Worm (Caenorhabditis elegans): ENCODE measurements around the gene C25G6.1.
A peak's percentile ranks its signal among the peaks of the same experiment; 100 is the strongest.

C25G6.1 gene

ce11 chrX:1309446-1309845 is 38.7 kb downstream of the C25G6.1 start:
- TF ChIP-seq ztf-4 (tag; optimal IDR thresholded peaks at IDR 0.05) (no peak), nhr-21 (tag; optimal IDR thresholded peaks at IDR 0.05) (peak; percentile 35), mdl-1 (tag; optimal IDR thresholded peaks at IDR 0.05) (no peak), Y55F3AM.14 (GFP tag; optimal IDR thresholded peaks at IDR 0.05) (no peak), blmp-1 (tag; optimal IDR thresholded peaks at IDR 0.05; ENCODE audit: insufficient read depth) (peak; percentile 83), dmd-4 (tag; optimal IDR thresholded peaks at IDR 0.05) (no peak), fos-1 (tag; optimal IDR thresholded peaks at IDR 0.05) (no peak), nhr-129 (tag; optimal IDR thresholded peaks at IDR 0.05) (no peak)

DNA sequence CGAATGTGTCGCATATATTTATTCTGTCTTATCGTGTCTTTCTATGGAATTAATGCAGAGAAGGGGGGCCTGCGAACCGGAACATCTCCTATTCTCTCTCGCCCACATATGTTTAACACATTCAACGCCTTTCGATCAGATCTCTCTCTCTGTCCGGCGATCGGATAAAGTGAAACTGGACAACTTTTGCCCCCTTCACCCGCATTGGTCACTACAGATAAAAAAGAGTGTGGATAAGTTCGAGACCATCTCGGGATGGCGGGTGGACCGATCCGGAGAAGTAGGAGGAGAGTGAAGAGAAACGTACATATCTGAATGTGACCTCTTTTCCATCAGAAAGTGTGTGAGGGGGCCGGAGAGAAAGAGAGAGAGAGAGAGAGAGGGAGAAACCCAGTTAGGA is 40.4 kb downstream of the C25G6.1 start, which contains the start of gene H42K12.3:
Gene H42K12.3 (plus strand): TSS at position 308 of the 400 bp plus-strand sequence.
- TF ChIP-seq ztf-1 (GFP tag; conservative IDR thresholded peaks at IDR 0.05) (no peak), elt-3 (tag; optimal IDR thresholded peaks at IDR 0.05) (no peak), R02D3.7 (tag; optimal IDR thresholded peaks at IDR 0.05) (no peak), nhr-21 (tag; optimal IDR thresholded peaks at IDR 0.05) (no peak), ztf-11 (tag; optimal IDR thresholded peaks at IDR 0.05) (no peak), nhr-25 (tag; optimal IDR thresholded peaks at IDR 0.05) (no peak), ztf-4 (tag; optimal IDR thresholded peaks at IDR 0.05) (no peak), ceh-16 (tag; optimal IDR thresholded peaks at IDR 0.05) (no peak), nhr-10 (tag; optimal IDR thresholded peaks at IDR 0.05) (no peak), F13H6.1 (tag; optimal IDR thresholded peaks at IDR 0.05) (no peak), sma-3 (GFP tag; optimal IDR thresholded peaks at IDR 0.05) (no peak)

- TF ChIP-seq fos-1 (tag; optimal IDR thresholded peaks at IDR 0.05) (peak; percentile 7), lin-13 (GFP tag; optimal IDR thresholded peaks at IDR 0.05) (no peak)
These were observed 40.9 kb downstream of the C25G6.1 start for ce11 chrX:1311577-1311976.

- no peak for TF ChIP-seq lin-39 (tag; optimal IDR thresholded peaks at IDR 0.05)
- peak; percentile 80 for TF ChIP-seq nhr-129 (tag; optimal IDR thresholded peaks at IDR 0.05)
- TF ChIP-seq nhr-12 (tag; optimal IDR thresholded peaks at IDR 0.05) = no peak
- TF ChIP-seq Y55F3AM.14 (GFP tag; optimal IDR thresholded peaks at IDR 0.05) = peak; percentile 55
- no peak for TF ChIP-seq ceh-82 (tag; optimal IDR thresholded peaks at IDR 0.05)
- TF ChIP-seq lin-11 (tag; optimal IDR thresholded peaks at IDR 0.05) = no peak
- TF ChIP-seq peb-1 (tag; optimal IDR thresholded peaks at IDR 0.05) = no peak
- no peak for TF ChIP-seq unc-62 (GFP tag; optimal IDR thresholded peaks at IDR 0.05)
- peak; percentile 3 for TF ChIP-seq zag-1 (tag; optimal IDR thresholded peaks at IDR 0.05)
- TF ChIP-seq nhr-23 (tag; optimal IDR thresholded peaks at IDR 0.05) = no peak
- peak; percentile 17 for TF ChIP-seq gmeb-1 (tag; optimal IDR thresholded peaks at IDR 0.05)
- TF ChIP-seq ztf-1 (GFP tag; conservative IDR thresholded peaks at IDR 0.05) = no peak
- TF ChIP-seq nhr-11 (tag; optimal IDR thresholded peaks at IDR 0.05) = no peak
- TF ChIP-seq lin-13 (GFP tag; optimal IDR thresholded peaks at IDR 0.05) = no peak
- no peak for TF ChIP-seq elt-3 (tag; optimal IDR thresholded peaks at IDR 0.05)
- peak; percentile 51 for TF ChIP-seq crh-2 (tag; optimal IDR thresholded peaks at IDR 0.05)
- no peak for TF ChIP-seq nhr-237 (tag; optimal IDR thresholded peaks at IDR 0.05)
- no peak for TF ChIP-seq unc-39 (tag; optimal IDR thresholded peaks at IDR 0.05)
- TF ChIP-seq dmd-4 (tag; optimal IDR thresholded peaks at IDR 0.05) = no peak
- no peak for TF ChIP-seq ztf-4 (tag; optimal IDR thresholded peaks at IDR 0.05)
- peak; percentile 57 for TF ChIP-seq unc-55 (GFP tag; optimal IDR thresholded peaks at IDR 0.05)
- peak; percentile 38 for TF ChIP-seq nhr-21 (tag; optimal IDR thresholded peaks at IDR 0.05)
- peak in 1 of 2 experiments; percentile 28 for TF ChIP-seq lsy-2 (tag; optimal IDR thresholded peaks at IDR 0.05)
- TF ChIP-seq mdl-1 (tag; optimal IDR thresholded peaks at IDR 0.05) = peak; percentile 44 to 71
- no peak for TF ChIP-seq nhr-6 (tag; optimal IDR thresholded peaks at IDR 0.05)
- TF ChIP-seq ama-1 (optimal IDR thresholded peaks at IDR 0.05) = no peak
- TF ChIP-seq mab-5 (tag; optimal IDR thresholded peaks at IDR 0.05) = no peak
- no peak for TF ChIP-seq nhr-25 (tag; optimal IDR thresholded peaks at IDR 0.05)
- TF ChIP-seq F13H6.1 (tag; optimal IDR thresholded peaks at IDR 0.05) = peak; percentile 88
- TF ChIP-seq blmp-1 (tag; optimal IDR thresholded peaks at IDR 0.05; ENCODE audit: insufficient read depth) = no peak
- TF ChIP-seq fos-1 (tag; optimal IDR thresholded peaks at IDR 0.05) = peak; percentile 27
- TF ChIP-seq ceh-16 (tag; optimal IDR thresholded peaks at IDR 0.05) = peak; percentile 26
- peak; percentile 63 for TF ChIP-seq sma-3 (GFP tag; optimal IDR thresholded peaks at IDR 0.05)
- TF ChIP-seq snpc-4 (tag; optimal IDR thresholded peaks at IDR 0.05) = no peak
- no peak for TF ChIP-seq nhr-77 (tag; optimal IDR thresholded peaks at IDR 0.05)
- TF ChIP-seq nhr-10 (tag; optimal IDR thresholded peaks at IDR 0.05) = no peak
- no peak for TF ChIP-seq elt-1 (tag; optimal IDR thresholded peaks at IDR 0.05)
- peak; percentile 52 for TF ChIP-seq sma-9 (GFP tag; optimal IDR thresholded peaks at IDR 0.05)
- no peak for TF ChIP-seq sma-9 (tag; optimal IDR thresholded peaks at IDR 0.05)
- TF ChIP-seq C34F6.9 (tag; optimal IDR thresholded peaks at IDR 0.05) = peak; percentile 25
These were observed 49.0 kb downstream of the C25G6.1 start for ce11 chrX:1319708-1320107.

Data from whole organism, L2 larva.